Fruit fly (Drosophila melanogaster) whole organism, embryonic: ENCODE measurements around the gene Idua.

Source experiments
- Atf3 ChIP-seq: fragments of 200-800 bp; sonication (Bioruptor generic); optimal IDR thresholded peaks from 3 replicates; lab custom pipeline; 2016; ENCODE audit warnings: missing biosample characterization, missing genetic modification characterization
- Bteb2 ChIP-seq: fragments of 200-800 bp; sonication (Bioruptor generic); optimal IDR thresholded peaks from 2 replicates; lab custom pipeline; 2016; ENCODE audit warnings: missing biosample characterization, missing genetic modification characterization
- CG10267 ChIP-seq: fragments of 200-800 bp; sonication (Bioruptor generic); optimal IDR thresholded peaks from 2 replicates; lab custom pipeline; 2018; ENCODE audit warnings: missing biosample characterization, mild to moderate bottlenecking, missing genetic modification characterization, moderate library complexity
- CG10366 ChIP-seq: fragments of 200-800 bp; sonication (Bioruptor generic); IDR thresholded peaks from 2 replicates; pipeline ENCODE4 v1.3.6; 2022; ENCODE audit warnings: missing biosample characterization, missing genetic modification characterization
- CG10543 ChIP-seq: fragments of 200-800 bp; sonication (Bioruptor generic); optimal IDR thresholded peaks from 3 replicates; lab custom pipeline; 2017; ENCODE audit warnings: missing biosample characterization, mild to moderate bottlenecking, missing genetic modification characterization, moderate library complexity
- CG10959 ChIP-seq: fragments of 200-800 bp; sonication (Bioruptor generic); IDR thresholded peaks from 2 replicates; pipeline ENCODE4 v1.3.6; 2022; ENCODE audit warnings: missing biosample characterization, missing genetic modification characterization
- CG11398 ChIP-seq: fragments of 200-800 bp; sonication (Bioruptor generic); optimal IDR thresholded peaks from 2 replicates; lab custom pipeline; 2016; ENCODE audit warnings: missing biosample characterization, missing genetic modification characterization
- CG14441 ChIP-seq: fragments of 200-800 bp; sonication (Bioruptor generic); IDR thresholded peaks from 2 replicates; pipeline ENCODE4 v1.3.6; 2022; ENCODE audit warnings: missing biosample characterization, missing genetic modification characterization
- CG15011 ChIP-seq: fragments of 200-800 bp; sonication (Bioruptor generic); optimal IDR thresholded peaks from 3 replicates; lab custom pipeline; 2018; ENCODE audit warnings: missing biosample characterization, mild to moderate bottlenecking, missing genetic modification characterization
- CG15696 ChIP-seq: fragments of 200-800 bp; sonication (Bioruptor generic); optimal IDR thresholded peaks from 2 replicates; lab custom pipeline; 2019; ENCODE audit warnings: missing biosample characterization, mild to moderate bottlenecking, missing genetic modification characterization, moderate library complexity
- CG1647 ChIP-seq: fragments of 200-800 bp; sonication (Bioruptor generic); optimal IDR thresholded peaks from 3 replicates; lab custom pipeline; 2016; ENCODE audit warnings: missing biosample characterization, missing genetic modification characterization
- CG16863 ChIP-seq: fragments of 200-800 bp; sonication (Bioruptor generic); optimal IDR thresholded peaks from 3 replicates; lab custom pipeline; 2016; ENCODE audit warnings: missing biosample characterization, missing genetic modification characterization
- CG17568 ChIP-seq: fragments of 200-800 bp; sonication (Bioruptor generic); optimal IDR thresholded peaks from 2 replicates; lab custom pipeline; 2018; ENCODE audit warnings: missing biosample characterization, mild to moderate bottlenecking, missing genetic modification characterization, moderate library complexity
- CG17802 ChIP-seq: fragments of 200-800 bp; sonication (Bioruptor generic); optimal IDR thresholded peaks from 2 replicates; lab custom pipeline; 2018; ENCODE audit warnings: missing biosample characterization, mild to moderate bottlenecking, missing genetic modification characterization, moderate library complexity
- CG1832 ChIP-seq: fragments of 200-800 bp; sonication (Bioruptor generic); optimal IDR thresholded peaks from 2 replicates; lab custom pipeline; 2017; ENCODE audit warnings: missing biosample characterization, mild to moderate bottlenecking, missing genetic modification characterization, inconsistent platforms
- CG18599 ChIP-seq: fragments of 200-800 bp; sonication (Bioruptor generic); optimal IDR thresholded peaks from 3 replicates; lab custom pipeline; 2017; ENCODE audit warnings: missing biosample characterization, missing genetic modification characterization, mild to moderate bottlenecking, moderate library complexity, missing genetic modification reagents
- CG2116 ChIP-seq: fragments of 200-800 bp; sonication (Bioruptor generic); optimal IDR thresholded peaks from 3 replicates; lab custom pipeline; 2018; ENCODE audit warnings: missing biosample characterization, mild to moderate bottlenecking, missing genetic modification characterization
- CG2678 ChIP-seq: fragments of 200-800 bp; sonication (Bioruptor generic); optimal IDR thresholded peaks from 3 replicates; lab custom pipeline; 2019; ENCODE audit warnings: missing biosample characterization, mild to moderate bottlenecking, missing genetic modification characterization, moderate library complexity
- CG2875 ChIP-seq: fragments of 200-800 bp; sonication (Bioruptor generic); optimal IDR thresholded peaks from 2 replicates; lab custom pipeline; 2017; ENCODE audit warnings: missing biosample characterization, mild to moderate bottlenecking, missing genetic modification characterization, missing genetic modification reagents
- CG31441 ChIP-seq: fragments of 200-800 bp; sonication (Bioruptor generic); IDR thresholded peaks from 2 replicates; pipeline ENCODE4 v1.3.6; 2022; ENCODE audit warnings: missing biosample characterization, missing genetic modification characterization
- CG4404 ChIP-seq: fragments of 200-800 bp; sonication (Bioruptor generic); IDR thresholded peaks from 2 replicates; pipeline ENCODE4 v1.3.6; 2022; ENCODE audit warnings: missing biosample characterization, missing genetic modification characterization
- CG5180 ChIP-seq: fragments of 200-800 bp; sonication (Bioruptor generic); optimal IDR thresholded peaks from 3 replicates; lab custom pipeline; 2017; ENCODE audit warnings: missing biosample characterization, missing genetic modification characterization, mild to moderate bottlenecking, moderate library complexity, missing genetic modification reagents
- CG6689 ChIP-seq: fragments of 200-800 bp; sonication (Bioruptor generic); IDR thresholded peaks from 2 replicates; pipeline ENCODE4 v1.3.6; 2022; ENCODE audit warnings: missing biosample characterization, missing genetic modification characterization
- CG7271 ChIP-seq: fragments of 200-800 bp; sonication (Bioruptor generic); optimal IDR thresholded peaks from 2 replicates; lab custom pipeline; 2018; ENCODE audit warnings: missing biosample characterization, mild to moderate bottlenecking, missing genetic modification characterization, moderate library complexity
- CG9817 ChIP-seq: fragments of 200-800 bp; sonication (Bioruptor generic); optimal IDR thresholded peaks from 2 replicates; lab custom pipeline; 2018; ENCODE audit warnings: missing biosample characterization, mild to moderate bottlenecking, missing genetic modification characterization, moderate library complexity
- E2f1 ChIP-seq: fragments of 200-800 bp; sonication (Bioruptor generic); IDR thresholded peaks from 2 replicates; pipeline ENCODE4 v1.3.6; 2022; ENCODE audit warnings: missing biosample characterization, missing genetic modification characterization
- GATAe ChIP-seq: fragments of 200-800 bp; sonication (Bioruptor generic); conservative IDR thresholded peaks from 2 replicates; pipeline ENCODE4 v1.3.6; 2022; ENCODE audit warnings: missing biosample characterization, missing genetic modification characterization
- HLH4C ChIP-seq: fragments of 200-800 bp; sonication (Bioruptor generic); IDR thresholded peaks from 3 replicates; pipeline ENCODE4 v1.3.6; 2022; ENCODE audit warnings: missing biosample characterization, missing genetic modification characterization; ENCODE audit not compliant: partially characterized antibody
- HLHmδ ChIP-seq: fragments of 200-800 bp; sonication (Bioruptor generic); optimal IDR thresholded peaks from 2 replicates; lab custom pipeline; 2018; ENCODE audit warnings: missing biosample characterization, mild to moderate bottlenecking, missing genetic modification characterization, moderate library complexity
- Hmx ChIP-seq: fragments of 200-800 bp; sonication (Bioruptor generic); optimal IDR thresholded peaks from 2 replicates; lab custom pipeline; 2016; ENCODE audit warnings: missing biosample characterization, missing genetic modification characterization
- Jarid2 ChIP-seq: fragments of 200-800 bp; sonication (Bioruptor generic); optimal IDR thresholded peaks from 3 replicates; lab custom pipeline; 2017; ENCODE audit warnings: mild to moderate bottlenecking, missing biosample characterization, missing genetic modification reagents, missing genetic modification characterization
- MTF-1 ChIP-seq: fragments of 200-800 bp; sonication (Bioruptor generic); optimal IDR thresholded peaks from 2 replicates; lab custom pipeline; 2018; ENCODE audit warnings: missing biosample characterization, mild to moderate bottlenecking, missing genetic modification characterization, borderline replicate concordance
- NK7.1 ChIP-seq: fragments of 200-800 bp; sonication (Bioruptor generic); optimal IDR thresholded peaks from 3 replicates; lab custom pipeline; 2016; ENCODE audit warnings: missing biosample characterization, missing genetic modification characterization
- Poxn ChIP-seq: fragments of 200-800 bp; sonication (Bioruptor generic); IDR thresholded peaks from 2 replicates; pipeline ENCODE4 v1.3.6; 2022; ENCODE audit warnings: missing biosample characterization, missing genetic modification characterization
- Rfx ChIP-seq: fragments of 200-800 bp; sonication (Bioruptor generic); IDR thresholded peaks from 2 replicates; pipeline ENCODE4 v1.3.6; 2022; ENCODE audit warnings: missing biosample characterization, missing genetic modification characterization
- cad ChIP-seq: fragments of >200 bp; optimal IDR thresholded peaks from 2 replicates; lab custom pipeline; 2017; ENCODE audit warnings: missing biosample characterization, missing genetic modification characterization
- crp ChIP-seq, 2 experiments: fragments of 200-800 bp; sonication (Bioruptor generic); optimal IDR thresholded peaks; 2 replicates in 1 of 2; 3 replicates in 1 of 2; lab custom pipeline; 2017; ENCODE audit warnings: missing biosample characterization in 2 of 2, missing genetic modification characterization in 2 of 2, mild to moderate bottlenecking in 1 of 2, moderate library complexity in 1 of 2
- en ChIP-seq: fragments of 200-800 bp; sonication (Bioruptor generic); optimal IDR thresholded peaks from 2 replicates; lab custom pipeline; 2016; ENCODE audit warnings: missing biosample characterization, missing genetic modification characterization
- eyg ChIP-seq: fragments of 200-800 bp; sonication (Bioruptor generic); optimal IDR thresholded peaks from 3 replicates; lab custom pipeline; 2016; ENCODE audit warnings: missing biosample characterization, missing genetic modification characterization
- gcm2 ChIP-seq: fragments of 200-800 bp; sonication (Bioruptor generic); optimal IDR thresholded peaks from 2 replicates; lab custom pipeline; 2016; ENCODE audit warnings: missing biosample characterization, missing genetic modification characterization
- grn ChIP-seq: fragments of 200-800 bp; sonication (Bioruptor generic); optimal IDR thresholded peaks from 3 replicates; lab custom pipeline; 2017; ENCODE audit warnings: missing biosample characterization, missing genetic modification characterization
- jigr1 ChIP-seq: fragments of 200-800 bp; sonication (Bioruptor generic); IDR thresholded peaks from 3 replicates; pipeline ENCODE4 v1.3.6; 2022; ENCODE audit warnings: missing biosample characterization, missing genetic modification characterization
- odd ChIP-seq: fragments of 200-800 bp; sonication (Bioruptor generic); optimal IDR thresholded peaks from 2 replicates; lab custom pipeline; 2017; ENCODE audit warnings: missing biosample characterization, mild to moderate bottlenecking, missing genetic modification characterization
- ranshi ChIP-seq: fragments of 200-800 bp; sonication (Bioruptor generic); IDR thresholded peaks from 2 replicates; pipeline ENCODE4 v1.3.6; 2022; ENCODE audit warnings: missing biosample characterization, missing genetic modification characterization
- rib ChIP-seq: fragments of 200-800 bp; sonication (Bioruptor generic); IDR thresholded peaks from 2 replicates; pipeline ENCODE4 v1.3.6; 2022; ENCODE audit warnings: missing biosample characterization, missing genetic modification characterization
- row ChIP-seq: fragments of 200-800 bp; sonication (Bioruptor generic); IDR thresholded peaks from 3 replicates; pipeline ENCODE4 v1.3.6; 2022; ENCODE audit warnings: missing biosample characterization, missing genetic modification characterization
- sc ChIP-seq, 3 experiments: fragments of >200 bp in 2 of 3; fragments of 200-800 bp in 1 of 3; sonication (Bioruptor generic) in 1 of 3; optimal IDR thresholded peaks; 2 replicates in 2 of 3; 3 replicates in 1 of 3; lab custom pipeline; 2017; ENCODE audit warnings: mild to moderate bottlenecking in 1 of 3, missing biosample characterization in 1 of 3, missing genetic modification characterization in 1 of 3, missing genetic modification reagents in 1 of 3
- vvl ChIP-seq: fragments of 200-800 bp; sonication (Bioruptor generic); IDR thresholded peaks from 2 replicates; pipeline ENCODE4 v1.3.6; 2022; ENCODE audit warnings: missing biosample characterization, missing genetic modification characterization
- zen ChIP-seq: fragments of 200-800 bp; sonication (Bioruptor generic); optimal IDR thresholded peaks from 3 replicates; lab custom pipeline; 2018; ENCODE audit warnings: missing biosample characterization, mild to moderate bottlenecking, missing genetic modification characterization, moderate library complexity

Gene Idua

dm6 chr2L:11155166-11155958, 42.5 kb upstream of the Idua start, which contains the start of gene CG6287 (continued):
- no peak for TF ChIP-seq Hmx (GFP tag; lab: Kevin White, UChicago)
- TF ChIP-seq CG10366 (GFP tag; lab: Robert Waterston, UW), result no peak; the same call in 1 of the 2 replicates
- no peak for TF ChIP-seq CG10959 (GFP tag; lab: Robert Waterston, UW)
- TF ChIP-seq CG15011 (GFP tag; lab: Kevin White, UChicago), result no peak
- no peak for TF ChIP-seq Atf3 (GFP tag; lab: Kevin White, UChicago)
- no peak for TF ChIP-seq zen
- TF ChIP-seq grn (GFP tag; lab: Kevin White, UChicago), result no peak
- TF ChIP-seq CG2875 (GFP tag; lab: Kevin White, UChicago), result no peak
- no peak for TF ChIP-seq CG1647 (GFP tag; lab: Kevin White, UChicago)
- TF ChIP-seq CG16863 (GFP tag; lab: Kevin White, UChicago), result no peak
- no peak for TF ChIP-seq HLHmδ (GFP tag; lab: Kevin White, UChicago)
- no peak for TF ChIP-seq en (GFP tag; lab: Kevin White, UChicago)
- TF ChIP-seq HLH4C (GFP tag; lab: Robert Waterston, UW), result no peak
- no peak for TF ChIP-seq Poxn (GFP tag; lab: Robert Waterston, UW)
- no peak for TF ChIP-seq sc (optimal IDR thresholded peaks at IDR 0.05; lab: Kevin White, UChicago)
- no peak for TF ChIP-seq sc (GFP tag; optimal IDR thresholded peaks at IDR 0.05; lab: Kevin White, UChicago)
- peak; percentile 25 for TF ChIP-seq CG18599 (GFP tag; lab: Kevin White, UChicago)
- TF ChIP-seq NK7.1, result no peak
- no peak for TF ChIP-seq rib (GFP tag; lab: Robert Waterston, UW)
- 0 out of 2 replicates have a peak, but pooled peaks have one; percentile 7 for TF ChIP-seq CG6689
- TF ChIP-seq CG17802, result no peak
- TF ChIP-seq GATAe (GFP tag; lab: Robert Waterston, UW), result no peak
- TF ChIP-seq CG9817 (tag; lab: Kevin White, UChicago), result no peak
- TF ChIP-seq CG1832, result no peak
- no peak for TF ChIP-seq odd
- no peak for TF ChIP-seq vvl
- TF ChIP-seq CG5180, result no peak
- TF ChIP-seq CG17568, result no peak
- TF ChIP-seq CG2116 (GFP tag; lab: Kevin White, UChicago), result no peak
- no peak for TF ChIP-seq Bteb2
- no peak for TF ChIP-seq CG15696 (tag; lab: Kevin White, UChicago)
- no peak for TF ChIP-seq CG10267
- no peak for TF ChIP-seq gcm2 (GFP tag; lab: Kevin White, UChicago)
- no peak for TF ChIP-seq eyg (GFP tag; lab: Kevin White, UChicago)
- TF ChIP-seq MTF-1 (GFP tag; lab: Kevin White, UChicago), result no peak
- TF ChIP-seq CG10543 (GFP tag; lab: Kevin White, UChicago), result no peak
- no peak for TF ChIP-seq CG31441 (GFP tag; lab: Robert Waterston, UW)
- TF ChIP-seq Rfx (GFP tag; lab: Robert Waterston, UW), result no peak; the same call in 1 of the 2 replicates
- no peak for TF ChIP-seq CG7271
- no peak for TF ChIP-seq Jarid2 (GFP tag; lab: Kevin White, UChicago)
- no peak for TF ChIP-seq CG2678 (tag; lab: Kevin White, UChicago)
- TF ChIP-seq crp (GFP tag; optimal IDR thresholded peaks at IDR 0.05; lab: Kevin White, UChicago), result no peak
- no peak for TF ChIP-seq CG4404 (GFP tag; lab: Robert Waterston, UW)
- TF ChIP-seq E2f1, result no peak
- TF ChIP-seq jigr1 (GFP tag; lab: Robert Waterston, UW), result no peak
- TF ChIP-seq CG14441 (GFP tag; lab: Robert Waterston, UW), result peak; percentile 68
- peak; percentile 30; the same call in 1 of the 2 replicates for TF ChIP-seq ranshi (GFP tag; lab: Robert Waterston, UW)
- TF ChIP-seq row (GFP tag; lab: Robert Waterston, UW), result no peak; the same call in 1 of the 3 replicates
- TF ChIP-seq cad (GFP tag; lab: Kevin White, UChicago), result no peak
- TF ChIP-seq CG11398, result no peak
